Fruit fly (Drosophila melanogaster): Measurements from ENCODE around the gene CG5866.

Gene CG5866

DNA sequence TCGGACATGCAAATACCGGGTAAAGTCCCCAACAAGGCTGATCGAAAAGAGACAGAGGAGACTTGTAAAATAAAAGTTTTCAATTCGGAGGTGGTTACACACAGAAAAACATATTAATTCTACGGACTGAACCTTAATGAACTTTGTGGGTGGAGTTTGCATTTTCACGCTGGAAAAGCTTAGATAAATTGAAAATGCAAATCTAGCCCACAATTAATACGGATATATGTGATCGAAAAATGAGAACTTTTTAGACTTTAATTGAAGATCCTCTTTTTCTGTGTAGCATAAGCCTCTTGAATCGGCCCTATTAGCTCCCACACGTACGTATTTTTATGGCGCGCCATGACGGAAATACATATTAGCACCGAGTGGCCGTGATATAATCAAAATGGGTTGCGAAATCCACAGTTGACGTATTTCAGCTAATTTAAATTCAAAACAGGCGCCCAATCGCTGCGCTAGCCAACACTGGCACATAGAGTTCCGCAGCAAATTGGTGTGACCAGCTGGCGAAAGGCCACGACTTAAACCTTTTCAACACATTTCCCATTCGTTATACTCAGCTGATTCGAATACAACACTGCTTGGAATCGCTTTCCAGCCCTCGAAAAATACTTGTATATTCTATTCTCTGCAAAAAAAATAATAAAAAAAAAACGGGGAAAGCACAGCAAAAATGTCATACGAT lies 30.1 kb upstream of the CG5866 start (continued):
- no peak for TF ChIP-seq onecut (GFP tag; IDR thresholded peaks at IDR 0.05)
- TF ChIP-seq gem (tag; optimal IDR thresholded peaks at IDR 0.05), result peak; percentile 68
- TF ChIP-seq CG15479 (GFP tag; optimal IDR thresholded peaks at IDR 0.05), result no peak
- peak; percentile 49 for TF ChIP-seq CG12744 (GFP tag; optimal IDR thresholded peaks at IDR 0.05)
- TF ChIP-seq Rx (GFP tag; IDR thresholded peaks at IDR 0.05), result no peak
- peak; percentile 84 for TF ChIP-seq sob (GFP tag; IDR thresholded peaks at IDR 0.05)
- no peak for TF ChIP-seq lbe (GFP tag; optimal IDR thresholded peaks at IDR 0.05)
- peak; percentile 55 for TF ChIP-seq CG12155 (GFP tag; optimal IDR thresholded peaks at IDR 0.05)
- peak; percentile 43; the same call in 1 of the 3 replicates for TF ChIP-seq H15 (GFP tag; IDR thresholded peaks at IDR 0.05)
- peak; percentile 97 for TF ChIP-seq Dp (GFP tag; optimal IDR thresholded peaks at IDR 0.05)
- TF ChIP-seq Taf1 (GFP tag; IDR thresholded peaks at IDR 0.05), result no peak
- peak; percentile 1 for TF ChIP-seq CG12299 (tag; optimal IDR thresholded peaks at IDR 0.05)
- TF ChIP-seq CG12659 (GFP tag; optimal IDR thresholded peaks at IDR 0.05), result peak; percentile 81
- TF ChIP-seq CG14860 (GFP tag; IDR thresholded peaks at IDR 0.05; ENCODE audit: partially characterized antibody), result no peak
- no peak for TF ChIP-seq sc (optimal IDR thresholded peaks at IDR 0.05)
- TF ChIP-seq sc (GFP tag; optimal IDR thresholded peaks at IDR 0.05), result no peak
- peak; percentile 27 for TF ChIP-seq CG5180 (GFP tag; optimal IDR thresholded peaks at IDR 0.05)
- no peak for TF ChIP-seq CTCF (GFP tag; optimal IDR thresholded peaks at IDR 0.05)
- peak; percentile 7; the same call in 1 of the 2 replicates for TF ChIP-seq CG17328 (GFP tag; IDR thresholded peaks at IDR 0.05)
- TF ChIP-seq CG4617 (GFP tag; optimal IDR thresholded peaks at IDR 0.05; ENCODE audit: borderline replicate concordance), result peak; percentile 54
- peak; percentile 35 for TF ChIP-seq CG5245 (GFP tag; optimal IDR thresholded peaks at IDR 0.05)
- no peak for TF ChIP-seq dan (GFP tag; IDR thresholded peaks at IDR 0.05)
- no peak for TF ChIP-seq sima (GFP tag; optimal IDR thresholded peaks at IDR 0.05)

dm6 chr3R:17386168-17386819 lies 29.2 kb upstream of the CG5866 start:
- no peak for TF ChIP-seq Dp (GFP tag; optimal IDR thresholded peaks at IDR 0.05)
- no peak for TF ChIP-seq knrl (GFP tag; IDR thresholded peaks at IDR 0.05; ENCODE audit: partially characterized antibody)
- peak; percentile 13 for TF ChIP-seq Dip3 (GFP tag; optimal IDR thresholded peaks at IDR 0.05)
- no peak for TF ChIP-seq CG12942 (GFP tag; optimal IDR thresholded peaks at IDR 0.05)
- peak; percentile 47 for TF ChIP-seq Chrac-16 (GFP tag; optimal IDR thresholded peaks at IDR 0.05)
- TF ChIP-seq Nf-YB (GFP tag; optimal IDR thresholded peaks at IDR 0.05), result peak; percentile 34
- peak; percentile 45 for TF ChIP-seq Max (GFP tag; optimal IDR thresholded peaks at IDR 0.05)
- 0 out of 3 replicates have a peak, but pooled peaks have one; percentile 20 for TF ChIP-seq Dbx (GFP tag; IDR thresholded peaks at IDR 0.05)
- peak; percentile 56; the same call in 1 of the 2 replicates for TF ChIP-seq CG11247 (GFP tag; IDR thresholded peaks at IDR 0.05)
- peak; percentile 8 for TF ChIP-seq org-1 (GFP tag; optimal IDR thresholded peaks at IDR 0.05)
- TF ChIP-seq nerfin-1 (tag; optimal IDR thresholded peaks at IDR 0.05), result peak; percentile 57
- no peak for TF ChIP-seq odd (GFP tag; optimal IDR thresholded peaks at IDR 0.05)
- no peak for TF ChIP-seq sc (optimal IDR thresholded peaks at IDR 0.05)
- peak; percentile 59 for TF ChIP-seq sc (GFP tag; optimal IDR thresholded peaks at IDR 0.05)
- TF ChIP-seq Optix (GFP tag; IDR thresholded peaks at IDR 0.05), result peak; percentile 69; the same call in 2 of the 3 replicates
- peak; percentile 81 for TF ChIP-seq CG1603 (tag; optimal IDR thresholded peaks at IDR 0.05)
- TF ChIP-seq Atf6 (GFP tag; IDR thresholded peaks at IDR 0.05), result peak; percentile 65
- TF ChIP-seq disco-r (GFP tag; optimal IDR thresholded peaks at IDR 0.05), result no peak
- TF ChIP-seq hbn (GFP tag; IDR thresholded peaks at IDR 0.05; ENCODE audit: partially characterized antibody), result no peak
- peak; percentile 87 for TF ChIP-seq Drgx (GFP tag; IDR thresholded peaks at IDR 0.05)
- peak; percentile 72 for TF ChIP-seq Fer1 (GFP tag; optimal IDR thresholded peaks at IDR 0.05)
- TF ChIP-seq ap (GFP tag; IDR thresholded peaks at IDR 0.05), result peak; percentile 67
- TF ChIP-seq CG3726 (GFP tag; IDR thresholded peaks at IDR 0.05), result no peak
- peak; percentile 23 for TF ChIP-seq NC2β (GFP tag; optimal IDR thresholded peaks at IDR 0.05)
- TF ChIP-seq lov (optimal IDR thresholded peaks at IDR 0.05), result no peak
- no peak for TF ChIP-seq lov (GFP tag; IDR thresholded peaks at IDR 0.05)
- peak; percentile 22 for TF ChIP-seq ac (GFP tag; optimal IDR thresholded peaks at IDR 0.05)
- no peak for TF ChIP-seq Bteb2 (GFP tag; optimal IDR thresholded peaks at IDR 0.05)
- TF ChIP-seq CG12071 (GFP tag; optimal IDR thresholded peaks at IDR 0.05), result peak; percentile 67
